Fruit fly (Drosophila melanogaster) whole organism, embryonic: ENCODE measurements around the gene CG11158.

ENCODE experiments used
- Atf-2 ChIP-seq: fragments of 200-800 bp; sonication (Bioruptor generic); optimal IDR thresholded peaks from 2 replicates; lab custom pipeline; 2016; ENCODE audit warnings: missing biosample characterization, missing genetic modification characterization
- C15 ChIP-seq: fragments of 200-800 bp; sonication (Bioruptor generic); IDR thresholded peaks from 3 replicates; pipeline ENCODE4 v1.3.6; 2022; ENCODE audit warnings: missing biosample characterization, missing genetic modification characterization
- CG10366 ChIP-seq: fragments of 200-800 bp; sonication (Bioruptor generic); IDR thresholded peaks from 2 replicates; pipeline ENCODE4 v1.3.6; 2022; ENCODE audit warnings: missing biosample characterization, missing genetic modification characterization
- CG10979 ChIP-seq: fragments of 200-800 bp; sonication (Bioruptor generic); optimal IDR thresholded peaks from 2 replicates; lab custom pipeline; 2018; ENCODE audit warnings: missing biosample characterization, mild to moderate bottlenecking, missing genetic modification characterization, moderate library complexity
- CG12299 ChIP-seq: fragments of 200-800 bp; sonication (Bioruptor generic); optimal IDR thresholded peaks from 2 replicates; lab custom pipeline; 2018; ENCODE audit warnings: missing biosample characterization, mild to moderate bottlenecking, missing genetic modification characterization
- CG13287 ChIP-seq: fragments of 200-800 bp; sonication (Bioruptor generic); IDR thresholded peaks from 2 replicates; pipeline ENCODE4 v1.3.6; 2022; ENCODE audit warnings: missing biosample characterization, missing genetic modification characterization; ENCODE audit not compliant: partially characterized antibody
- CG15011 ChIP-seq: fragments of 200-800 bp; sonication (Bioruptor generic); optimal IDR thresholded peaks from 3 replicates; lab custom pipeline; 2018; ENCODE audit warnings: missing biosample characterization, mild to moderate bottlenecking, missing genetic modification characterization
- CG15073 ChIP-seq: fragments of 200-800 bp; sonication (Bioruptor generic); optimal IDR thresholded peaks from 2 replicates; lab custom pipeline; 2016; ENCODE audit warnings: missing biosample characterization, missing genetic modification characterization
- CG2116 ChIP-seq: fragments of 200-800 bp; sonication (Bioruptor generic); optimal IDR thresholded peaks from 3 replicates; lab custom pipeline; 2018; ENCODE audit warnings: missing biosample characterization, mild to moderate bottlenecking, missing genetic modification characterization
- CG2875 ChIP-seq: fragments of 200-800 bp; sonication (Bioruptor generic); optimal IDR thresholded peaks from 2 replicates; lab custom pipeline; 2017; ENCODE audit warnings: missing biosample characterization, mild to moderate bottlenecking, missing genetic modification characterization, missing genetic modification reagents
- CG34224 ChIP-seq: fragments of 200-800 bp; sonication (Bioruptor generic); IDR thresholded peaks from 3 replicates; pipeline ENCODE4 v1.3.6; 2022; ENCODE audit warnings: missing biosample characterization, missing genetic modification characterization; ENCODE audit not compliant: partially characterized antibody
- CG3726 ChIP-seq: fragments of 200-800 bp; sonication (Bioruptor generic); IDR thresholded peaks from 3 replicates; pipeline ENCODE4, ENCODE4 v1.3.6; 2022; ENCODE audit warnings: missing biosample characterization, missing genetic modification characterization
- CG3847 ChIP-seq: fragments of 200-800 bp; sonication (Bioruptor generic); IDR thresholded peaks from 2 replicates; pipeline ENCODE4 v1.3.6; 2022; ENCODE audit warnings: missing biosample characterization, missing genetic modification characterization
- CG4360 ChIP-seq: fragments of 200-800 bp; sonication (Bioruptor generic); IDR thresholded peaks from 2 replicates; pipeline ENCODE4 v1.3.6; 2022; ENCODE audit warnings: missing biosample characterization, missing genetic modification characterization
- CG4404 ChIP-seq: fragments of 200-800 bp; sonication (Bioruptor generic); IDR thresholded peaks from 2 replicates; pipeline ENCODE4 v1.3.6; 2022; ENCODE audit warnings: missing biosample characterization, missing genetic modification characterization
- CG4424 ChIP-seq: fragments of 200-800 bp; sonication (Bioruptor generic); optimal IDR thresholded peaks from 3 replicates; lab custom pipeline; 2016; ENCODE audit warnings: missing biosample characterization, missing genetic modification characterization
- CG7556 ChIP-seq: fragments of 200-800 bp; sonication (Bioruptor generic); optimal IDR thresholded peaks from 2 replicates; lab custom pipeline; 2017; ENCODE audit warnings: missing biosample characterization, mild to moderate bottlenecking, missing genetic modification characterization
- CG8089 ChIP-seq: fragments of 200-800 bp; sonication (Bioruptor generic); optimal IDR thresholded peaks from 3 replicates; lab custom pipeline; 2016; ENCODE audit warnings: missing biosample characterization, missing genetic modification characterization
- CG8281 ChIP-seq: fragments of 200-800 bp; sonication (Bioruptor generic); optimal IDR thresholded peaks from 2 replicates; lab custom pipeline; 2018; ENCODE audit warnings: missing biosample characterization, mild to moderate bottlenecking, missing genetic modification characterization, moderate library complexity
- CG9797 ChIP-seq: fragments of 200-800 bp; sonication (Bioruptor generic); optimal IDR thresholded peaks from 3 replicates; lab custom pipeline; 2018; ENCODE audit warnings: missing biosample characterization, mild to moderate bottlenecking, missing genetic modification characterization
- Chrac-16 ChIP-seq: fragments of 200-800 bp; sonication (Bioruptor generic); optimal IDR thresholded peaks from 3 replicates; lab custom pipeline; 2016; ENCODE audit warnings: missing biosample characterization, missing genetic modification characterization
- D19B ChIP-seq: fragments of 200-800 bp; sonication (Bioruptor generic); optimal IDR thresholded peaks from 2 replicates; lab custom pipeline; 2017; ENCODE audit warnings: missing biosample characterization, mild to moderate bottlenecking, missing genetic modification characterization
- Dll ChIP-seq: fragments of 200-800 bp; sonication (Bioruptor generic); IDR thresholded peaks from 4 replicates; pipeline ENCODE4 v1.3.6; 2022; ENCODE audit warnings: missing biosample characterization, missing genetic modification characterization; ENCODE audit not compliant: partially characterized antibody
- Dref ChIP-seq: fragments of 200-800 bp; sonication (Bioruptor generic); IDR thresholded peaks from 2 replicates; pipeline ENCODE4 v1.3.6; 2022; ENCODE audit warnings: missing biosample characterization, missing genetic modification characterization
- E2f1 ChIP-seq: fragments of 200-800 bp; sonication (Bioruptor generic); IDR thresholded peaks from 2 replicates; pipeline ENCODE4 v1.3.6; 2022; ENCODE audit warnings: missing biosample characterization, missing genetic modification characterization
- Ets65A ChIP-seq: fragments of 200-800 bp; sonication (Bioruptor generic); peaks from one replicate; lab custom pipeline; 2016; ENCODE audit warnings: missing biosample characterization, missing genetic modification characterization
- Sin3A ChIP-seq: fragments of >200 bp; optimal IDR thresholded peaks from 2 replicates; lab custom pipeline; 2018
- Sry-δ ChIP-seq: fragments of 200-800 bp; sonication (Bioruptor generic); optimal IDR thresholded peaks from 2 replicates; lab custom pipeline; 2016; ENCODE audit warnings: missing biosample characterization, missing genetic modification characterization
- cas ChIP-seq: fragments of 200-800 bp; sonication (Bioruptor generic); IDR thresholded peaks from 2 replicates; pipeline ENCODE4 v1.3.6; 2022; ENCODE audit warnings: missing biosample characterization, missing genetic modification characterization
- cg ChIP-seq: fragments of 200-800 bp; sonication (Bioruptor generic); optimal IDR thresholded peaks from 3 replicates; lab custom pipeline; 2019; ENCODE audit warnings: missing biosample characterization, mild to moderate bottlenecking, missing genetic modification characterization, moderate library complexity
- emc ChIP-seq: fragments of 200-800 bp; sonication (Bioruptor generic); optimal IDR thresholded peaks from 2 replicates; lab custom pipeline; 2016; ENCODE audit warnings: missing biosample characterization, missing genetic modification characterization
- fd64A ChIP-seq: fragments of 200-800 bp; sonication (Bioruptor generic); optimal IDR thresholded peaks from 3 replicates; lab custom pipeline; 2018; ENCODE audit warnings: missing biosample characterization, mild to moderate bottlenecking, missing genetic modification characterization
- gcm ChIP-seq: fragments of 200-800 bp; sonication (Bioruptor generic); optimal IDR thresholded peaks from 2 replicates; lab custom pipeline; 2019; ENCODE audit warnings: missing biosample characterization, mild to moderate bottlenecking, missing genetic modification characterization, moderate library complexity
- gfzf ChIP-seq: fragments of 200-800 bp; sonication (Bioruptor generic); optimal IDR thresholded peaks from 2 replicates; lab custom pipeline; 2016; ENCODE audit warnings: missing biosample characterization, mild to moderate bottlenecking, missing genetic modification characterization, moderate library complexity
- hth ChIP-seq: fragments of >200 bp; optimal IDR thresholded peaks from 2 replicates; lab custom pipeline; 2017; ENCODE audit warnings: inconsistent platforms
- lab ChIP-seq: fragments of 200-800 bp; sonication (Bioruptor generic); optimal IDR thresholded peaks from 3 replicates; lab custom pipeline; 2017; ENCODE audit warnings: missing biosample characterization, missing genetic modification characterization, mild to moderate bottlenecking, moderate library complexity, missing genetic modification reagents
- onecut ChIP-seq: fragments of 200-800 bp; sonication (Bioruptor generic); IDR thresholded peaks from 2 replicates; pipeline ENCODE4 v1.3.6; 2022; ENCODE audit warnings: missing biosample characterization, missing genetic modification characterization
- pzg ChIP-seq: fragments of 200-800 bp; sonication (Bioruptor generic); optimal IDR thresholded peaks from 3 replicates; lab custom pipeline; 2018; ENCODE audit warnings: missing biosample characterization, mild to moderate bottlenecking, missing genetic modification characterization, moderate library complexity
- ro ChIP-seq: fragments of 200-800 bp; sonication (Bioruptor generic); IDR thresholded peaks from 2 replicates; pipeline ENCODE4 v1.3.6; 2022; ENCODE audit warnings: missing biosample characterization, missing genetic modification characterization
- row ChIP-seq: fragments of 200-800 bp; sonication (Bioruptor generic); IDR thresholded peaks from 3 replicates; pipeline ENCODE4 v1.3.6; 2022; ENCODE audit warnings: missing biosample characterization, missing genetic modification characterization
- salm ChIP-seq: fragments of 200-800 bp; sonication (Bioruptor generic); optimal IDR thresholded peaks from 2 replicates; lab custom pipeline; 2018; ENCODE audit warnings: missing biosample characterization, mild to moderate bottlenecking, missing genetic modification characterization
- sim ChIP-seq: fragments of 200-800 bp; sonication (Bioruptor generic); IDR thresholded peaks from 2 replicates; pipeline ENCODE4 v1.3.6; 2022; ENCODE audit warnings: missing biosample characterization, missing genetic modification characterization
- slp2 ChIP-seq: fragments of 200-800 bp; sonication (Bioruptor generic); optimal IDR thresholded peaks from 2 replicates; lab custom pipeline; 2016; ENCODE audit warnings: missing biosample characterization, missing genetic modification characterization
- sug ChIP-seq: fragments of 200-800 bp; optimal IDR thresholded peaks from 2 replicates; lab custom pipeline; 2019; ENCODE audit warnings: missing biosample characterization, mild to moderate bottlenecking, missing genetic modification characterization, moderate library complexity
- tin ChIP-seq: fragments of 200-800 bp; sonication (Bioruptor generic); optimal IDR thresholded peaks from 3 replicates; lab custom pipeline; 2016; ENCODE audit warnings: missing biosample characterization, missing genetic modification characterization
- tll ChIP-seq, 2 experiments: fragments of 200-800 bp in 1 of 2; fragments of >200 bp in 1 of 2; sonication (Bioruptor generic) in 1 of 2; optimal IDR thresholded peaks; 2 replicates each; lab custom pipeline; 2017 to 2019; ENCODE audit warnings: missing biosample characterization in 2 of 2, missing genetic modification characterization in 2 of 2, mild to moderate bottlenecking in 1 of 2, moderate library complexity in 1 of 2
- unc-4 ChIP-seq: fragments of 200-800 bp; sonication (Bioruptor generic); IDR thresholded peaks from 2 replicates; pipeline ENCODE4 v1.3.6; 2022; ENCODE audit warnings: missing biosample characterization, missing genetic modification characterization; ENCODE audit not compliant: partially characterized antibody
- vvl ChIP-seq: fragments of 200-800 bp; sonication (Bioruptor generic); IDR thresholded peaks from 2 replicates; pipeline ENCODE4 v1.3.6; 2022; ENCODE audit warnings: missing biosample characterization, missing genetic modification characterization
- zfh1 ChIP-seq: fragments of 200-800 bp; sonication (Bioruptor generic); IDR thresholded peaks from 3 replicates; pipeline ENCODE4 v1.3.6; 2022; ENCODE audit warnings: missing biosample characterization, missing genetic modification characterization

Gene CG11158

dm6 chrX:13649801-13650200, 33.0 kb upstream of the CG11158 start:
- no peak for TF ChIP-seq Atf-2 (GFP tag; lab: Kevin White, UChicago)
- peak; percentile 52 for TF ChIP-seq Ets65A
- TF ChIP-seq CG4360 (GFP tag; lab: Robert Waterston, UW): peak; percentile 52
- TF ChIP-seq row (GFP tag; lab: Robert Waterston, UW): peak; percentile 10; the same call in 1 of the 3 replicates
- TF ChIP-seq D19B (GFP tag; lab: Kevin White, UChicago): no peak
- TF ChIP-seq CG3726 (GFP tag; lab: Robert Waterston, UW): no peak
- 0 out of 2 replicates have a peak, but pooled peaks have one; percentile 51 for TF ChIP-seq vvl (GFP tag; lab: Robert Waterston, UW)
- no peak for TF ChIP-seq cas (GFP tag; lab: Robert Waterston, UW)
- TF ChIP-seq cg (GFP tag; lab: Kevin White, UChicago): no peak
- TF ChIP-seq zfh1 (GFP tag; lab: Robert Waterston, UW): no peak

- no peak for TF ChIP-seq CG15011 (GFP tag; lab: Kevin White, UChicago)
- TF ChIP-seq sug (tag; lab: Kevin White, UChicago): peak; percentile 53
These were observed 31.6 kb upstream of the CG11158 start for dm6 chrX:13651170-13651569.

- TF ChIP-seq pzg (GFP tag; lab: Kevin White, UChicago) (peak; percentile 42), CG4404 (GFP tag; lab: Robert Waterston, UW) (no peak), Dref (GFP tag; lab: Robert Waterston, UW) (peak; percentile 41), sim (GFP tag; lab: Robert Waterston, UW) (no peak), fd64A (GFP tag; lab: Kevin White, UChicago) (no peak), CG7556 (no peak), onecut (GFP tag; lab: Robert Waterston, UW) (no peak), tll (GFP tag; optimal IDR thresholded peaks at IDR 0.05; lab: Kevin White, UChicago) (peak in 1 of 2 experiments; percentile 8), CG10979 (tag; lab: Kevin White, UChicago) (no peak), CG2875 (GFP tag; lab: Kevin White, UChicago) (no peak), lab (GFP tag; lab: Kevin White, UChicago) (no peak), CG4424 (GFP tag; lab: Kevin White, UChicago) (no peak), CG15073 (GFP tag; lab: Kevin White, UChicago) (no peak), CG13287 (GFP tag; lab: Robert Waterston, UW) (peak; percentile 45), CG9797 (GFP tag; lab: Kevin White, UChicago) (peak; percentile 33), ro (no peak), CG2116 (GFP tag; lab: Kevin White, UChicago) (peak; percentile 45), Sin3A (lab: Kevin White, UChicago) (no peak), C15 (no peak), CG10366 (GFP tag; lab: Robert Waterston, UW) (no peak), hth (lab: Kevin White, UChicago) (no peak), Chrac-16 (GFP tag; lab: Kevin White, UChicago) (no peak), Dll (GFP tag; lab: Robert Waterston, UW) (peak; percentile 33; the same call in 1 of the 4 replicates), CG8089 (GFP tag; lab: Kevin White, UChicago) (no peak), Sry-δ (GFP tag; lab: Kevin White, UChicago) (peak; percentile 6), tin (GFP tag; lab: Kevin White, UChicago) (no peak), gfzf (GFP tag; lab: Kevin White, UChicago) (peak; percentile 61), CG3847 (GFP tag; lab: Robert Waterston, UW) (no peak), gcm (GFP tag; lab: Kevin White, UChicago) (no peak), CG12299 (no peak), CG34224 (GFP tag; lab: Robert Waterston, UW) (peak; percentile 31; the same call in 1 of the 3 replicates), emc (GFP tag; lab: Kevin White, UChicago) (no peak), CG8281 (no peak), E2f1 (peak; percentile 26; the same call in 1 of the 2 replicates), slp2 (GFP tag; lab: Kevin White, UChicago) (no peak), salm (tag; lab: Kevin White, UChicago) (no peak), unc-4 (GFP tag; lab: Robert Waterston, UW) (peak; percentile 23; the same call in 1 of the 2 replicates)
These were observed 15.1 kb upstream of the CG11158 start, which contains the start of the genes DNAlig4 and CG11164 for dm6 chrX:13667656-13668055. Gene DNAlig4, minus strand, starts transcription at chrX:13667811. Gene CG11164, plus strand, starts transcription at chrX:13668014.
